Fruit fly (Drosophila melanogaster) whole organism: ENCODE data around the gene CG45089.

Experiments used
- CG8478 ChIP-seq: fragments of >200 bp; optimal IDR thresholded peaks from 2 replicates; lab custom pipeline; 2018; ENCODE audit warnings: inconsistent platforms
- Dll ChIP-seq: fragments of >200 bp; optimal IDR thresholded peaks from 2 replicates; lab custom pipeline; 2017
- EcR ChIP-seq, 2 experiments: fragments of >200 bp; optimal IDR thresholded peaks; 2 replicates each; lab custom pipeline; 2017; ENCODE audit warnings: missing biosample characterization in 2 of 2, missing genetic modification characterization in 2 of 2, missing genetic modification reagents in 2 of 2
- pan ChIP-seq: fragments of >200 bp; optimal IDR thresholded peaks from 2 replicates; lab custom pipeline; 2017
- psq ChIP-seq: fragments of >200 bp; optimal IDR thresholded peaks from 2 replicates; lab custom pipeline; 2017
- usp ChIP-seq: fragments of >200 bp; optimal IDR thresholded peaks from 2 replicates; lab custom pipeline; 2017; ENCODE audit warnings: missing biosample characterization, missing genetic modification characterization, mixed read lengths

Gene CG45089

DNA sequence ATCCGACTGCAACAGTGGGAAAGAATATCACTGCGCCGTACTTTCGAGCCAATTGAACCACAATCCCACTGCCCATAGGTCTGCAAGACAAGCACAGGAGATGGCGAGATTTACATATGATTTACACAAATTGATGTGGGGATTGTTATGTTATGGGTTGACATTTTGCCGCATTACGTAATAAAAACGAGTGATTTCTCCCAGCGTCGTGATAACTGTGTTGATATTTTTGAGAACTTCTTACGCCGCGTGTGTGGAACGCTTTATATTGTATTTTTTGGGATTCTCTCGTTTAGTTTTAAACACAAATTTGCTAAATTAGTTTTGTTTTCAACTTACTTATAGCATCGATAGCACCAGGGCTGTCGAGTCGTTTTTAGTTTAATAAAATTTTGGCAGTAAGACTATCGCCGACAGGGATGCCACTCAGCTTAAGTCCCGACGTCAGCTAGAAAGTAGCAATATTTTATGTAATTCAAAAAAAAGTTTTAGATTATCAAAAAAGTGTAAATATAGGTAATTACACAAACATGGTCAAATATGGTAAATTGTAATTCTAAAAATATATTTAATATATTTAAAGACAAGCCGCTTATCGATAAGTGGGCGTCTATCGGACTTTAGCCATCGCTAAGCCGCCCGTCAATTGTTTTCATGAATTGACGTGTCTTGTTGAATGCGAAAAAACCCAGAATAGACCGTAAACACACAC is at the start of gene CG45089, which contains the start of the genes ND-MNLL and p115:
Gene CG45089, minus strand, starts transcription at position 388 of the 712 bp plus-strand sequence.
Gene ND-MNLL, minus strand, starts transcription at position 388 of the 712 bp plus-strand sequence.
Gene p115, plus strand, starts transcription at position 621 of the 712 bp plus-strand sequence.
- TF ChIP-seq EcR (GFP tag; optimal IDR thresholded peaks at IDR 0.05; lab: Kevin White, UChicago) (no peak), usp (no peak), Dll (lab: Kevin White, UChicago) (no peak), pan (lab: Kevin White, UChicago) (no peak), CG8478 (no peak), psq (lab: Kevin White, UChicago) (no peak)

DNA sequence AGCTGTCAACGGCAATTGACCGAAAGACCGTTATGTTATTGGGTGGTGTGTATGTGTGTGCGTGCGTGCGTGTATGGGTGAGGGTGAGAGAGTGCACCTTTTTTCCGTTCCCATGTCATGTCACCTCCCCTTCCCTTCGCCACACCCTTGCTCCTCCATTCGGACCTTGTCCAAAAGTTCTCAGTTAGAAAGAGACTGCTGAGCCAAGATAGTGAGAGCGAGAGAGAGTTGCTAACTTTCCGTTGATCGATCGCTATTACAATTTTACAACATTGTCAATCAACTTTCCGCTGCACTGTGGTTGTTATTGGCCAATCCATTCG is 44.8 kb upstream of the CG45089 start:
- TF ChIP-seq pan (lab: Kevin White, UChicago) (no peak), EcR (GFP tag; optimal IDR thresholded peaks at IDR 0.05; lab: Kevin White, UChicago) (no peak), psq (lab: Kevin White, UChicago) (no peak), CG8478 (no peak), usp (no peak), Dll (lab: Kevin White, UChicago) (no peak)

DNA sequence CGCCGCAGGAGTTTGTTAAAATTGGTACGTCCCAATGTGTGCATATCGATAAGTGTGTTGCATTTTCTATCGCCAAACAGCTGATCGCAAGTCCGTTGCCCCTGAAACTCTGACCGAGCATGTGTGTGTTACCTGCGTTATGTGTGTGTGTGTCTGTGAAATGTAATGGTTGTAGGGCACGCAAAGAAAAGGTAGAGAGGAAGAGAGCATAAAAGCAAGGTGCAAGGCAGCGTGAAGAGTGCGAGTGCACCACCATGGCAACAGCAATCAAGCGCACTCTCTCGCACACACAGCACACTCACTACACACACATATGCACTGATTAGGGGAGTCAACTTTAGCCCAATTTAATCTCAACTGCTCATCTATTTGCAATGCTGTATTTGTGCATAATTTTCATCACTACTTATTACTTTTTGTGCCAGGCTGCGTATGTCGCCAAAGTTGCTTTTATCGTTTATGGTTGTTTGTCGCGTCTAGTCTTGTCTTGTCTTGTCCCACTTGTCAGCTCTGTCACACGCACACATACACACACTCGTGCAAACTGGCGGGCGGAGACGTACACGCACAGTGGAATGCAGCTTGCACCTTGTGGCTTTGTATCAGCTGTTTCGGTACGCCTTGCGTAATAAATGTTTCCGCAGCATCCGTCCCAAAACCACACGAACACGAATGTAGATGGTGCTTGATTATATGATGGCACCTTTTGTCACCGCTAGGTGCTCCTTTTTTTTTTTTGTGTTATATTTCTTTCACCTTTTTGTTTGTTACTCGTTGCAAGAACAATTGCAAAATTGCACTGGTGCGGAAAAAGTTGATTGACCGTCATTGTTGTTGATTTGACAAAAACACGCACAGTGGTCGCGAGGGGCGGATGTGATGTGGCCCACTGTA is 44.2 kb upstream of the CG45089 start:
- TF ChIP-seq EcR (GFP tag; optimal IDR thresholded peaks at IDR 0.05; lab: Kevin White, UChicago) (peak in 1 of 2 experiments; percentile 91), CG8478 (peak; percentile 34), Dll (lab: Kevin White, UChicago) (no peak), pan (lab: Kevin White, UChicago) (no peak), psq (lab: Kevin White, UChicago) (no peak), usp (no peak)

DNA sequence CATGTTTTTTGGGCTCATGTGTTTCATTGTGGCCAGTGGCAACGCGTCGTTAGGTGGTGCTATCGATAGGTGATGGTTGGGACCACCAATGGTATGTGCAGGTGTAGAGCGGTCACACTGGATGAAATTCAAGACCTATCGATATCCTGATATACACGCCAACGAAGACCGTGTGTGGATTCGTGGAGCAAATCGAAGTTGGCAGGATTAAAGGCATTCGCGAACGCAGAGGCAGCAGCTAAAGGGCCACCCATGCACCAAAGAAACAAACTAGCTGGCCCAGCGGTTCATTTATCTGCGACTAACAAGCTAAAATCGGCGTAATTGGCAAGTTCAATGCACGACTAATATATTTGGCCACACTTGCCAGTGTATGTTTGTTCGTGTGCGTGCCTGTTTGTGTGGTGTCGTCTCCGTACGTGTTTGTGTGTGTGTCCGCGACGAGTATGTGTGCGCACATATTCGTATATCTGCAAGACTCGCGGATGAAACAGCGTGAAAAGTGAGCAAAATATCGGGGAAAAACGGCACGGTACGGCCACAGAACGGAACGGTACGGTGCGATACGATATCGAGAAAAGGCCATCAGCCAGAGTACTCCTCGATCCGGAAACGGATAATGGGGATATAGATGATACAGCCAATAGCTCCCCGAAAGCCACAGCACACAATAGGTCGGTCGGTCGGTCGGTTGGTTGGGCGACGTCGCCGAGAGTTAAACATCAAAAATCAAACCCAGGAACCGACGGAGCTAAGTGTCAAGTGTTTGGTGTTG is 42.4 kb upstream of the CG45089 start, which contains the start of gene Ubr3:
Gene Ubr3, plus strand, starts transcription at position 99 of the 775 bp plus-strand sequence.
- TF ChIP-seq pan (lab: Kevin White, UChicago) (no peak), usp (no peak), Dll (lab: Kevin White, UChicago) (no peak), EcR (GFP tag; optimal IDR thresholded peaks at IDR 0.05; lab: Kevin White, UChicago) (no peak), CG8478 (no peak), psq (lab: Kevin White, UChicago) (no peak)

DNA sequence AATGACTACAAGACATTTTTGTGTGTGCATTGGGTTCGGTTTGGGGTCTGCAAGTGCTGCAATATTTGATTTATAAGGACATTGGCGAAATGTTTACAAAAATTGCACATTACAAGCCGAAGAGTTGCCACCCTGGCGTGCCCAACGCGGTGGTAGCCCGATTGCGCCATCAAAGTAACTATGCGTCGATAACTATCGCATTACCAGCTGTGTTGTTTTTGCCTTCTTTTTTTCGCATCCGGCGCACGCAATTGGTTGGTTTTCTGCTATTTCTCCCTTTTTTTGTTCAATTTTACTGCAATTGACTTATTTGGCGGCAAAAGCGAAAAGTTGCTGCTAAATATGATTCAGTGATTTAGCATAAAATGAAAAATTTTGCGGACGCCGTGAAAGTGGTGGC is 41.1 kb upstream of the CG45089 start, which contains the start of gene RpS14b:
Gene RpS14b, plus strand, starts transcription at position 220 of the 400 bp plus-strand sequence.
- TF ChIP-seq pan (lab: Kevin White, UChicago) (no peak), Dll (lab: Kevin White, UChicago) (no peak), psq (lab: Kevin White, UChicago) (no peak), CG8478 (no peak), EcR (GFP tag; optimal IDR thresholded peaks at IDR 0.05; lab: Kevin White, UChicago) (no peak), usp (no peak)

DNA sequence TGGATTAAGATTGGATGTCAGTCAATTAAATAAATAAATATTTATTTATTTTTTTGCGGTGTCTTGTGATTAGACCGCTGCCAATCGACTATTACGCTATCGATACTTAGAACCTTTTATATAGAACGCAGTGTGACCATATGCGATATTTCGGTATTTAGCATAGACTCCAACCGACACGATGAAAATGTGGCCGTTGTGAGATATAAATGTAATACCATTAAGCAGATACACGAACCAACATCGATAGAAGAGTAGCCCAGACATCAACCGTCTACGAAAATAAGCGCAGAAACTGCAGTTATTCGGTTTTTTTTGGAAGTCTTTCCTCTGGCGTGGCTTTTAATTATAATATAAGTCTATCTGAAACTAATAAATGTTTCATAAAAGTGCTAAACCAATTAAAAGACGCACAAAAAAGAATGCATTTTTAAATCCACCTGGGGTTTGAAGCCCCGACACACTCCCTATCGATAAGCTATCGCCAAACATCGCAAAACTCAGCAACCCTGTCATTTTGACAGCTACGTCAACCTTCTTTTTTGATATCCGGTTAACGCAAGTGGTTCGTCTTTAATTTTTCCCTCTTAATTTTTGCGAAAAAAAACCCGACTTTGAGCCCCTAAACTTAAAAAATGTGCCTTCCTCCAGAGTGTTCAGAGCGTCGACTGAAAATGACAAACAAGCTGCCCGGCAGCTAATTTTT is 39.8 kb upstream of the CG45089 start, which contains the start of the genes Dhdds and RpS14a:
Gene Dhdds, minus strand, starts transcription at position 142 of the 706 bp plus-strand sequence.
Gene RpS14a, plus strand, starts transcription at position 533 of the 706 bp plus-strand sequence.
- TF ChIP-seq pan (lab: Kevin White, UChicago) (no peak), usp (no peak), psq (lab: Kevin White, UChicago) (no peak), CG8478 (no peak), EcR (GFP tag; optimal IDR thresholded peaks at IDR 0.05; lab: Kevin White, UChicago) (no peak)

DNA sequence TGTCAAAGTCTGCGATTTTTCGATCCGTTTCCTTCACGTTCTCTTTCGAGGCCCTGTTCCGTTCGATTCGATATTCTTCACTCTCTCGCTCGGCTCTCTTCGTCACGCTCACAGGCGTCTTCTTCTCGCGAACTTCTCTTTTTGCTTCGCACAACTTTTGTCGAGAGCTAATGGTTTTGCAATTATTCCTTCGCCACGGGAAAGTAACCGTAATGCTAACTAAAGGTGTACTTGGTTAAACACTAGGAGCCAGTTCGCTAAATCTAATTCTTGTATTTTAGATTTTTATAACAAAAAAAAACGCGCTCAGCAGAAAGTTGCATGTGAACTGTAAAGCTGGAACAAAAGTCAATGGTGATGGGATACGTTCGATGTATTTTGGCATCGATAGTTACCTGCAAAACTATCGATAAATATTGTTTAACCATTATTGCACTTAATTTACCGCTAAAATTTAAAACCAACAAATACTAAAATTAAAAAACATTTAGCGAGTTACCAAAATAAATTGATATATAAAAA is 37.5 kb upstream of the CG45089 start, which contains the start of gene mahe:
Gene mahe, minus strand, starts transcription at position 355 of the 522 bp plus-strand sequence.
- no peak for TF ChIP-seq usp
- TF ChIP-seq EcR (GFP tag; optimal IDR thresholded peaks at IDR 0.05; lab: Kevin White, UChicago), result no peak
- no peak for TF ChIP-seq psq (lab: Kevin White, UChicago)
- no peak for TF ChIP-seq pan (lab: Kevin White, UChicago)
- TF ChIP-seq CG8478, result no peak
- TF ChIP-seq Dll (lab: Kevin White, UChicago), result no peak

DNA sequence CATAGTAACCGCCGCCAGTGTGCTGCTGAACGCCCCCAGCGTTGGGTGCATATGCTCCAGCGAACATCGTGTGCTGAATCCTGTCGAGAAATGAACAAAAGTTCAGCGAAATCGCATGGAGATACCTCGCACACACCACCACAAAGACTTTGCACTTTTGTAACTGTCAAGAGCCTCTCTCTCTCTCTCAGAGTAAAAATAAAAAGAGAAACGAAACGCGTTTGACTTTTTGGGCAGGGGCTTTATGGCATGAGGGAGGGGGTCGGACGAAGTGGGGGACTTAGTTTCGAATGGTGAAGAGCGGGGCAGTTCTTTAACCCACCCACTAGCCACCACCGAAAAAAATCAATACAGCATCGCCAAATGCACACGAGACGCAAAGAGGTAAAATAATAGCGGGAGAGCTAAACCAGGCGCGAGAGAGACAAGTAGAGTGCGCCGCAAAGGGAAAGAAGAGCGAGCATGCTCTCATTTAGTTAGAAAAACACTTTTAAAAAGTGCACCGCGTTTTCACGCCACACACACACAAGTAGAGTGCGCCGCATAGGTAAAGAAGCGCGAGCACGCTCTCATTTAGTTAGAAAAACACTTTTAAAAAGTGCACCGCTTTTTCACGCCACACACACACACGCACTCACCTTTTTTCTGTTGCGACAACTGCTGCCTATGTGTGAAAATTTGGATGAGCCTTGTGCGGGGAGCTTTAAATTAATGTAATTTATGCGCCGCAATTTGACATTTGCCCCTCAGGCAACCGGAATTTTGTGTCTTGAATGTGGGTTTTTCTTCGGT is 36.8 kb upstream of the CG45089 start:
- TF ChIP-seq usp (no peak), CG8478 (peak; percentile 0), Dll (lab: Kevin White, UChicago) (peak; percentile 84)

DNA sequence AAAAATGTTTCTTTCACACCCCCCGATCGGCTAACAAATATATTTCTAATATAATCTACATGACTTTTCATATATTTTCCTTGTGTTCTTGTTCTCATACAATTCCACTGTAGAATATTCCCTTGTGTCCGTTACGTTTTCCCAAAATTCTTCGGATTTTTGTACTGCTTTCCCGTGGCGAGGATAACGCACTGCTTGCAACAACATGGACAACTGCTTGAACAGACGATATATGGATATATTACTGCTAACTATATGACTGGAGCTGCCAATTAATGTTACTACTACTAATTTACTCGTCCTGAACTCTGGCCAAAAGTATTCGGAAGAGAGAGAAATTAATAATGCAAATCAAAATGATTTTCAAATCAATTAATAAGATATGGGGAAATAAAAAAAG is 31.3 kb upstream of the CG45089 start:
- TF ChIP-seq EcR (GFP tag; optimal IDR thresholded peaks at IDR 0.05; lab: Kevin White, UChicago) (no peak), Dll (lab: Kevin White, UChicago) (no peak), pan (lab: Kevin White, UChicago) (no peak), usp (no peak), CG8478 (no peak), psq (lab: Kevin White, UChicago) (no peak)

DNA sequence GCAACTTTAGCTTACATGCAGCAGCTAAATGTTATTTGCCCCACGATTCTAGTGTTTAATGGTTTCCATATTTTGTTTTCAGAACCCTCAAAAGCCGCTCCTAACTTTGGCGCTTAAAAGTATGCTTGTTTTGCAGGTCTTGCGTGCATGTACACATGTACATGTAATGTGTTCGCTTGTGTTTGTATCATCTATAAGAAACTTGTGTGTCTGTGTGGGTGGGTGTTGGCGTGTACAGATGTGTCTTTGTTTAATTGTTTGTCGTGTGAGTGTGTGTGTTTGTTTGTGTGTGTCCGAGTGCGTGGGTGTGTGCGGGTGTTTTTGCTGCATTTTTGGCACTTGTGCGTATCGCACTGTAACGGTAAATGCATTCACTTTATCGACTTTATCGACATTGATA is 29.5 kb upstream of the CG45089 start:
- no peak for TF ChIP-seq usp
- TF ChIP-seq psq (lab: Kevin White, UChicago), result no peak
- TF ChIP-seq Dll (lab: Kevin White, UChicago), result no peak
- TF ChIP-seq pan (lab: Kevin White, UChicago), result no peak
